Worm (Caenorhabditis elegans) whole organism, midembryonic: ENCODE measurements around the gene ent-2.

Source experiments
- ztf-23 ChIP-seq: fragments of 200-800 bp; sonication (Bioruptor generic); IDR thresholded peaks from 2 replicates; pipeline ENCODE4 v1.3.6; 2022; ENCODE audit warnings: missing genetic modification reagents, missing genetic modification characterization, missing compliant biosample characterization
- ztf-29 ChIP-seq: fragments of 200-800 bp; sonication (Bioruptor generic); IDR thresholded peaks from 2 replicates; pipeline ENCODE4 v1.3.6; 2022; ENCODE audit warnings: missing genetic modification reagents, missing genetic modification characterization, missing compliant biosample characterization

- no peak for TF ChIP-seq ztf-23 (GFP tag; lab: Robert Waterston, UW)
- TF ChIP-seq ztf-29, result no peak
Observed at ce11 chrX:15590347-15590928, 10.4 kb upstream of the ent-2 start, which contains the start of gene gas-1.
